Fruit fly (Drosophila melanogaster) whole organism, adult: Measurements from ENCODE around the gene amos.

Experiments
- CG11617 ChIP-seq: fragments of 200-800 bp; sonication (Bioruptor generic); optimal IDR thresholded peaks from 2 replicates; lab custom pipeline; 2017; ENCODE audit warnings: mild to moderate bottlenecking, missing biosample characterization, missing genetic modification reagents, missing genetic modification characterization
- CG12768 ChIP-seq: fragments of 200-800 bp; sonication (Bioruptor generic); optimal IDR thresholded peaks from 2 replicates; lab custom pipeline; 2017; ENCODE audit warnings: missing biosample characterization, missing genetic modification characterization, mild to moderate bottlenecking, moderate library complexity, missing genetic modification reagents
- CG14711 ChIP-seq: fragments of 200-800 bp; sonication (Bioruptor generic); optimal IDR thresholded peaks from 2 replicates; lab custom pipeline; 2018; ENCODE audit warnings: missing biosample characterization, mild to moderate bottlenecking, missing genetic modification characterization, moderate library complexity
- CG1620 ChIP-seq: fragments of 200-800 bp; sonication (Bioruptor generic); optimal IDR thresholded peaks from 2 replicates; lab custom pipeline; 2016; ENCODE audit warnings: missing biosample characterization, missing genetic modification characterization
- CG33017 ChIP-seq: fragments of 200-800 bp; sonication (Bioruptor generic); optimal IDR thresholded peaks from 2 replicates; lab custom pipeline; 2018; ENCODE audit warnings: missing biosample characterization, mild to moderate bottlenecking, missing genetic modification characterization, moderate library complexity
- CG5204 ChIP-seq: fragments of 200-800 bp; sonication (Bioruptor generic); optimal IDR thresholded peaks from 2 replicates; lab custom pipeline; 2016; ENCODE audit warnings: missing biosample characterization, missing genetic modification characterization
- CG7045 ChIP-seq: fragments of 200-800 bp; sonication (Bioruptor generic); optimal IDR thresholded peaks from 2 replicates; lab custom pipeline; 2017; ENCODE audit warnings: missing biosample characterization, mild to moderate bottlenecking, missing genetic modification characterization
- CG7101 ChIP-seq: fragments of 200-800 bp; sonication (Bioruptor generic); optimal IDR thresholded peaks from 2 replicates; lab custom pipeline; 2018; ENCODE audit warnings: missing biosample characterization, mild to moderate bottlenecking, missing genetic modification characterization, moderate library complexity
- Clk ChIP-seq: fragments of 200-800 bp; sonication (Bioruptor generic); optimal IDR thresholded peaks from 2 replicates; lab custom pipeline; 2017; ENCODE audit warnings: missing biosample characterization, missing genetic modification characterization
- Crg-1 ChIP-seq: fragments of 200-800 bp; sonication (Bioruptor generic); optimal IDR thresholded peaks from 2 replicates; lab custom pipeline; 2016; ENCODE audit warnings: missing biosample characterization, missing genetic modification characterization
- Hr96 ChIP-seq: fragments of 200-800 bp; sonication (Bioruptor generic); optimal IDR thresholded peaks from 2 replicates; lab custom pipeline; 2016; ENCODE audit warnings: missing biosample characterization, missing genetic modification characterization
- Mnt ChIP-seq: fragments of 200-800 bp; sonication (Bioruptor generic); optimal IDR thresholded peaks from 2 replicates; lab custom pipeline; 2016; ENCODE audit warnings: missing biosample characterization, mild to moderate bottlenecking, missing genetic modification characterization
- bab1 ChIP-seq: fragments of 200-800 bp; sonication (Bioruptor generic); optimal IDR thresholded peaks from 3 replicates; lab custom pipeline; 2019; ENCODE audit warnings: missing biosample characterization, mild to moderate bottlenecking, missing genetic modification characterization, moderate library complexity
- cic ChIP-seq: fragments of 200-800 bp; sonication (Bioruptor generic); optimal IDR thresholded peaks from 2 replicates; lab custom pipeline; 2017; ENCODE audit warnings: missing biosample characterization, mild to moderate bottlenecking, missing genetic modification characterization, moderate library complexity
- cnc ChIP-seq, 2 experiments: fragments of >200 bp; optimal IDR thresholded peaks; 2 replicates each; lab custom pipeline; 2017
- kay ChIP-seq: fragments of 200-800 bp; sonication (Bioruptor generic); peaks from one replicate; lab custom pipeline; 2016; ENCODE audit warnings: missing biosample characterization, missing genetic modification characterization, borderline replicate concordance
- ovo ChIP-seq: fragments of 200-800 bp; sonication (Bioruptor generic); optimal IDR thresholded peaks from 2 replicates; lab custom pipeline; 2016; ENCODE audit warnings: missing biosample characterization, missing genetic modification characterization
- pad ChIP-seq: fragments of 200-800 bp; sonication (Bioruptor generic); optimal IDR thresholded peaks from 3 replicates; lab custom pipeline; 2017; ENCODE audit warnings: missing biosample characterization, missing genetic modification characterization, mild to moderate bottlenecking, moderate library complexity, missing genetic modification reagents
- tj ChIP-seq: fragments of 200-800 bp; sonication (Bioruptor generic); optimal IDR thresholded peaks from 3 replicates; lab custom pipeline; 2017; ENCODE audit warnings: missing biosample characterization, mild to moderate bottlenecking, missing genetic modification characterization, moderate library complexity
- toe ChIP-seq: fragments of 200-800 bp; sonication (Bioruptor generic); optimal IDR thresholded peaks from 2 replicates; lab custom pipeline; 2016; ENCODE audit warnings: missing biosample characterization, missing genetic modification characterization

The amos gene

dm6 chr2L:18626987-18627386, 30.3 kb upstream of the amos start:
- no peak for TF ChIP-seq ovo (GFP tag; lab: Kevin White, UChicago)
- TF ChIP-seq cic (GFP tag; lab: Kevin White, UChicago), result peak; percentile 23
- no peak for TF ChIP-seq cnc (optimal IDR thresholded peaks at IDR 0.05; lab: Kevin White, UChicago)
- no peak for TF ChIP-seq pad
- TF ChIP-seq CG7101 (tag; lab: Kevin White, UChicago), result peak; percentile 9
- peak; percentile 81 for TF ChIP-seq tj

- TF ChIP-seq CG12768 (GFP tag; lab: Kevin White, UChicago) (no peak), cnc (optimal IDR thresholded peaks at IDR 0.05; lab: Kevin White, UChicago) (no peak), CG5204 (no peak), Crg-1 (GFP tag; lab: Kevin White, UChicago) (no peak), toe (no peak), ovo (GFP tag; lab: Kevin White, UChicago) (no peak), kay (GFP tag; lab: Kevin White, UChicago) (no peak), CG7045 (GFP tag; lab: Kevin White, UChicago) (no peak), Hr96 (no peak)
These were observed 28.7 kb upstream of the amos start for dm6 chr2L:18625470-18625869.

dm6 chr2L:18625009-18625408, 28.3 kb upstream of the amos start:
- TF ChIP-seq bab1 (GFP tag; lab: Kevin White, UChicago) (no peak), Clk (GFP tag; lab: Kevin White, UChicago) (no peak), cic (GFP tag; lab: Kevin White, UChicago) (peak; percentile 32), CG7045 (GFP tag; lab: Kevin White, UChicago) (peak; percentile 0), CG33017 (tag; lab: Kevin White, UChicago) (peak; percentile 49), ovo (GFP tag; lab: Kevin White, UChicago) (no peak), CG7101 (tag; lab: Kevin White, UChicago) (peak; percentile 29)

dm6 chr2L:18624362-18624761, 27.6 kb upstream of the amos start:
- TF ChIP-seq CG11617 (GFP tag; lab: Kevin White, UChicago) (no peak), Clk (GFP tag; lab: Kevin White, UChicago) (no peak), cic (GFP tag; lab: Kevin White, UChicago) (no peak), ovo (GFP tag; lab: Kevin White, UChicago) (no peak), Hr96 (no peak), toe (no peak), CG14711 (tag; lab: Kevin White, UChicago) (no peak), tj (no peak), pad (no peak), CG1620 (GFP tag; lab: Kevin White, UChicago) (no peak), CG7101 (tag; lab: Kevin White, UChicago) (no peak), CG33017 (tag; lab: Kevin White, UChicago) (no peak)

dm6 chr2L:18623435-18623834, 26.7 kb upstream of the amos start:
- TF ChIP-seq pad (no peak), CG14711 (tag; lab: Kevin White, UChicago) (no peak), CG12768 (GFP tag; lab: Kevin White, UChicago) (no peak), ovo (GFP tag; lab: Kevin White, UChicago) (no peak), CG7045 (GFP tag; lab: Kevin White, UChicago) (no peak), Crg-1 (GFP tag; lab: Kevin White, UChicago) (no peak), bab1 (GFP tag; lab: Kevin White, UChicago) (no peak), CG7101 (tag; lab: Kevin White, UChicago) (no peak), cic (GFP tag; lab: Kevin White, UChicago) (no peak), Hr96 (no peak), Mnt (GFP tag; lab: Kevin White, UChicago) (no peak), CG33017 (tag; lab: Kevin White, UChicago) (no peak)

- TF ChIP-seq Clk (GFP tag; lab: Kevin White, UChicago) (peak; percentile 64), CG7101 (tag; lab: Kevin White, UChicago) (peak; percentile 90), Mnt (GFP tag; lab: Kevin White, UChicago) (peak; percentile 53), cic (GFP tag; lab: Kevin White, UChicago) (peak; percentile 94), Crg-1 (GFP tag; lab: Kevin White, UChicago) (peak; percentile 70), kay (GFP tag; lab: Kevin White, UChicago) (no peak), CG7045 (GFP tag; lab: Kevin White, UChicago) (peak; percentile 77), cnc (optimal IDR thresholded peaks at IDR 0.05; lab: Kevin White, UChicago) (no peak), pad (peak; percentile 70), ovo (GFP tag; lab: Kevin White, UChicago) (peak; percentile 35), CG12768 (GFP tag; lab: Kevin White, UChicago) (peak; percentile 74), CG11617 (GFP tag; lab: Kevin White, UChicago) (peak; percentile 93), Hr96 (peak; percentile 81), bab1 (GFP tag; lab: Kevin White, UChicago) (peak; percentile 90), CG14711 (tag; lab: Kevin White, UChicago) (peak; percentile 88), CG1620 (GFP tag; lab: Kevin White, UChicago) (peak; percentile 42), tj (peak; percentile 80), toe (peak; percentile 71), CG5204 (peak; percentile 67), CG33017 (tag; lab: Kevin White, UChicago) (peak; percentile 86)
These were observed 24.9 kb upstream of the amos start for dm6 chr2L:18621357-18622211.
